Worm (Caenorhabditis elegans): ENCODE results near the gene dhs-7.

DNA sequence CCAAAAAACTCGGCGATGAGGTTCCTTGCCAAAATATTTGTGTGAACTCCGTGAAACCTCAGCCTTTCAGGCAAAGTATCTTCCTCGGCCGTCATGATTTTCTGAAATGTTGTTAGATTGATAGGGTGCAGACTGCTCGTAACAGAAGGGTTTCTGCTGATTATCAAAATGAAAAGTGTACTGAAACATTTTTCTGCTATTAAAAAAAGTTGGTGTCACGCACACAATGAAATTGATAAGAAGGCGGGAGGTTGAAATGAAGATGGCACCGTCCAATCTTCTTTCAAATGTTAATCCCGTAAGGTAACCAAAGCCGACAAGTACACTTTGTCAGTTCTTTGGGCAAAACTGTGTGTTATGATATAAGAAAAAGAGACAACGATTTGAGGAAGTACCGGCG is 28.7 kb upstream of the dhs-7 start:
- no peak for TF ChIP-seq mxl-1 (tag; optimal IDR thresholded peaks at IDR 0.05)
- no peak for TF ChIP-seq sea-2 (GFP tag; IDR thresholded peaks at IDR 0.05)
- TF ChIP-seq snpc-4 (GFP tag; optimal IDR thresholded peaks at IDR 0.05), result no peak
- TF ChIP-seq snpc-4 (tag; optimal IDR thresholded peaks at IDR 0.05), result no peak
- TF ChIP-seq madf-10 (tag; optimal IDR thresholded peaks at IDR 0.05), result no peak
- TF ChIP-seq F52B5.7 (tag; optimal IDR thresholded peaks at IDR 0.05), result no peak
- TF ChIP-seq ztf-28 (GFP tag; IDR thresholded peaks at IDR 0.05), result no peak
- TF ChIP-seq F22D6.2 (tag; optimal IDR thresholded peaks at IDR 0.05), result no peak
- no peak for TF ChIP-seq ekl-4 (GFP tag; IDR thresholded peaks at IDR 0.05)
- TF ChIP-seq dpff-1 (tag; optimal IDR thresholded peaks at IDR 0.05), result no peak
- no peak for TF ChIP-seq zim-3 (tag; optimal IDR thresholded peaks at IDR 0.05)
- TF ChIP-seq rpc-1 (optimal IDR thresholded peaks at IDR 0.05), result no peak
- TF ChIP-seq rpc-1 (tag; optimal IDR thresholded peaks at IDR 0.05), result no peak
- no peak for TF ChIP-seq pbrm-1 (GFP tag; IDR thresholded peaks at IDR 0.05)
- no peak for TF ChIP-seq hrde-1 (tag; optimal IDR thresholded peaks at IDR 0.05; ENCODE audit: borderline replicate concordance)

All from whole organism, young adult.